Worm (Caenorhabditis elegans) whole organism, L4/young adult: ENCODE data around the gene F26F2.7.

Experiments used
- W03F9.2 ChIP-seq: fragments of 150-350 bp; optimal IDR thresholded peaks from 2 replicates; lab custom pipeline; 2014; ENCODE audit warnings: missing biosample characterization, missing genetic modification characterization
- dao-5 ChIP-seq: sonication (generic microtip); optimal IDR thresholded peaks from 2 replicates; lab custom pipeline; 2016; ENCODE audit warnings: missing genotype, missing genetic modification characterization, moderate library complexity, missing compliant biosample characterization
- him-1 ChIP-seq: sonication (generic microtip); optimal IDR thresholded peaks from 2 replicates; lab custom pipeline; 2016; ENCODE audit warnings: missing genotype, missing genetic modification reagents, missing genetic modification characterization, missing compliant biosample characterization

- no peak for TF ChIP-seq him-1 (tag; lab: Kevin White, UChicago)
- TF ChIP-seq W03F9.2 (tag; lab: Kevin White, UChicago): no peak
- TF ChIP-seq dao-5 (tag; lab: Kevin White, UChicago): no peak
Observed at ce11 chrV:20536208-20536607, 44.6 kb upstream of the F26F2.7 start, which contains the start of gene Y38H6C.15.
